Worm (Caenorhabditis elegans): ENCODE results near the gene frm-3.
A peak's percentile ranks its signal among the peaks of the same experiment; 100 is the strongest.

The frm-3 gene

ce11 chrX:11555046-11555445 lies 17.3 kb upstream of the frm-3 start:
- TF ChIP-seq ceh-34 (tag; optimal IDR thresholded peaks at IDR 0.05) (no peak), unc-42 (tag; optimal IDR thresholded peaks at IDR 0.05) (no peak), ceh-30 (tag; optimal IDR thresholded peaks at IDR 0.05) (no peak), ceh-14 (tag; optimal IDR thresholded peaks at IDR 0.05) (no peak), hlh-13 (GFP tag; optimal IDR thresholded peaks at IDR 0.05) (no peak), tbx-7 (tag; optimal IDR thresholded peaks at IDR 0.05) (no peak), rnt-1 (tag; optimal IDR thresholded peaks at IDR 0.05) (no peak), hlh-6 (tag; optimal IDR thresholded peaks at IDR 0.05) (no peak), K02D7.2 (tag; optimal IDR thresholded peaks at IDR 0.05) (no peak)

- no peak for TF ChIP-seq madf-2 (tag; optimal IDR thresholded peaks at IDR 0.05)
These were observed 16.7 kb upstream of the frm-3 start for ce11 chrX:11555527-11556137.

DNA sequence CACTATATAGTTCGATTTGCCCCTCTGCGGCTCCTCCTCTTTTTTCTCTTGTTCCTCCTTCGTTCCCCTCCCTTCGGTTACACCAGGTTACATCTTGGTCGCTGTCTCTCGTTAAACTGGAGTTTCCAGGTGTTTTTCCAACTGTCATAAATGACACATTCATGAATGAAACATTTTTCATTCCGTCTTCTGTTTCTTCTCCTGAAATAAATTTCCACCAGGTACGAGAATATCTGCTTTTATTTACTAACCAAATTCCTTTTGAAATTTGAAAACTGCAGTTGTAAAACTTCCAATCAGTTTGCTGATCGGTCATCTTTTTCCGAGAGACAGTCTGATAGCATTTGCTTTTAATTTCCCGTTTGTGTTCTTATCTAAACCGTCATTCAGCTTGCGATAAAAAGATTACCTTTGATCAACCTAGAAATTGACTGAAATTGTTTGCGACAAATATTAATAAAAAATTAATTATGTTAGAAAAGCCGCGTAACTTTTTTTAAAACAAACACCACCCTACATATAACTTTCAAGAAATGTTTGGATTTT lies 16.0 kb upstream of the frm-3 start, which contains the start of gene C35C5.10:
C35C5.10 (plus strand) TSS at position 51 of the 546 bp plus-strand sequence.
- no peak for TF ChIP-seq ceh-45 (GFP tag; IDR thresholded peaks at IDR 0.05)
- no peak for TF ChIP-seq odd-2 (tag; optimal IDR thresholded peaks at IDR 0.05)
- no peak for TF ChIP-seq ceh-18 (tag; optimal IDR thresholded peaks at IDR 0.05)
- TF ChIP-seq pqm-1 (tag; optimal IDR thresholded peaks at IDR 0.05), result no peak
- TF ChIP-seq gmeb-2 (tag; optimal IDR thresholded peaks at IDR 0.05), result no peak
- TF ChIP-seq ceh-14 (tag; optimal IDR thresholded peaks at IDR 0.05), result no peak
- no peak for TF ChIP-seq C08G9.2 (tag; optimal IDR thresholded peaks at IDR 0.05)
- no peak for TF ChIP-seq tbx-7 (tag; optimal IDR thresholded peaks at IDR 0.05)

DNA sequence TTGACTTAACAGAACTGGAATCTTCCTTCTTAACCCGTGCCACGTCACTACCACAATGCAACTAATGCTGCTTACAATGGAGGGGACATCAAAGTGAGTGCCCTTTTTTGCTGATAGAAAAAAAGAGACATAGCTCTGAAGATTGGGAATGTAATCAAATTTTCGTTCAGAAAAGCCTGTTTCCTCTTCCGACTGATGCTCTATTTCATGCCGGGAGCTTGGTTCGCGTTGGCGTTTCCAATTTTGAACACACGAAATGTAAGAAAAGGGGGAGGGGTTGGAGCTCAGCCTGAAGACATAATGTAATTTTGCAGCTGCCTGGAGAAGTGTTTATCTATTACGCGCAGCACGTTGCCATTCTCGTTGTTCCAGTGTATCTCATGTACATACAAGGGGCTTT lies 14.1 kb upstream of the frm-3 start:
- TF ChIP-seq unc-42 (tag; optimal IDR thresholded peaks at IDR 0.05) (peak; percentile 94), sox-4 (tag; optimal IDR thresholded peaks at IDR 0.05) (no peak)

- no peak for TF ChIP-seq K09A11.1 (tag; optimal IDR thresholded peaks at IDR 0.05; ENCODE audit: insufficient read depth)
- TF ChIP-seq rnt-1 (tag; optimal IDR thresholded peaks at IDR 0.05), result peak; percentile 61
- no peak for TF ChIP-seq pag-3 (tag; optimal IDR thresholded peaks at IDR 0.05; ENCODE audit: borderline replicate concordance)
- TF ChIP-seq ceh-31 (tag; optimal IDR thresholded peaks at IDR 0.05), result no peak
- no peak for TF ChIP-seq tbx-2 (tag; optimal IDR thresholded peaks at IDR 0.05)
- no peak for TF ChIP-seq dve-1 (tag; optimal IDR thresholded peaks at IDR 0.05)
- no peak for TF ChIP-seq ztf-16 (tag; optimal IDR thresholded peaks at IDR 0.05)
- no peak for TF ChIP-seq pros-1 (tag; optimal IDR thresholded peaks at IDR 0.05)
- TF ChIP-seq unc-55 (GFP tag; optimal IDR thresholded peaks at IDR 0.05), result peak; percentile 29
- TF ChIP-seq ceh-14 (tag; optimal IDR thresholded peaks at IDR 0.05), result no peak
- no peak for TF ChIP-seq pha-2 (tag; optimal IDR thresholded peaks at IDR 0.05)
- peak; percentile 65 for TF ChIP-seq ceh-34 (tag; optimal IDR thresholded peaks at IDR 0.05)
These were observed 12.2 kb upstream of the frm-3 start for ce11 chrX:11560076-11560475.

- TF ChIP-seq ceh-22 (tag; optimal IDR thresholded peaks at IDR 0.05), result no peak
- TF ChIP-seq odd-2 (tag; optimal IDR thresholded peaks at IDR 0.05), result no peak
- no peak for TF ChIP-seq K09A11.1 (tag; optimal IDR thresholded peaks at IDR 0.05; ENCODE audit: insufficient read depth)
- TF ChIP-seq tbx-2 (tag; optimal IDR thresholded peaks at IDR 0.05), result no peak
- no peak for TF ChIP-seq elt-4 (tag; optimal IDR thresholded peaks at IDR 0.05)
- no peak for TF ChIP-seq ceh-30 (tag; optimal IDR thresholded peaks at IDR 0.05)
- no peak for TF ChIP-seq hlh-8 (tag; optimal IDR thresholded peaks at IDR 0.05)
- no peak for TF ChIP-seq pqm-1 (tag; optimal IDR thresholded peaks at IDR 0.05)
- TF ChIP-seq unc-86 (tag; optimal IDR thresholded peaks at IDR 0.05), result no peak
These were observed 11.7 kb upstream of the frm-3 start, which contains the start of gene lev-8 for ce11 chrX:11560615-11561014. TSS of gene lev-8 (plus strand) at chrX:11560915.

Measured in whole organism, late embryonic.